Worm (Caenorhabditis elegans) whole organism, young adult: ENCODE results near the gene T19A5.3.

Experiments used
- B0261.1 ChIP-seq: sonication (generic microtip); optimal IDR thresholded peaks from 2 replicates; lab custom pipeline; 2016; ENCODE audit warnings: mild to moderate bottlenecking, missing genetic modification characterization, moderate library complexity, missing compliant biosample characterization
- Y56A3A.18 ChIP-seq: fragments of 200-800 bp; sonication (Bioruptor generic); IDR thresholded peaks from 2 replicates; pipeline ENCODE4 v1.3.6; 2022; ENCODE audit warnings: missing genetic modification reagents, missing genetic modification characterization, missing compliant biosample characterization
- ceh-40 ChIP-seq: fragments of 200-800 bp; sonication (Bioruptor generic); IDR thresholded peaks from 2 replicates; pipeline ENCODE4 v1.3.6; 2022; ENCODE audit warnings: missing genetic modification characterization, missing compliant biosample characterization
- ceh-58 ChIP-seq: fragments of 200-800 bp; sonication (Bioruptor generic); IDR thresholded peaks from 2 replicates; pipeline ENCODE4 v1.3.6; 2022; ENCODE audit warnings: missing genetic modification characterization, missing compliant biosample characterization
- dox-1 ChIP-seq: fragments of 200-800 bp; sonication (Bioruptor generic); IDR thresholded peaks from 2 replicates; pipeline ENCODE4 v1.3.6; 2022; ENCODE audit warnings: missing genetic modification reagents, missing genetic modification characterization, missing compliant biosample characterization
- lsy-27 ChIP-seq: sonication (generic microtip); optimal IDR thresholded peaks from 2 replicates; lab custom pipeline; 2017; ENCODE audit warnings: missing genetic modification characterization, mild to moderate bottlenecking, missing compliant biosample characterization, antibody characterized with exemption, missing genotype, borderline replicate concordance; ENCODE audit not compliant: insufficient read depth
- madf-10 ChIP-seq: sonication (generic microtip); optimal IDR thresholded peaks from 2 replicates; lab custom pipeline; 2016; ENCODE audit warnings: mild to moderate bottlenecking, missing genetic modification characterization, missing compliant biosample characterization
- mel-28 ChIP-seq: sonication (generic microtip); optimal IDR thresholded peaks from 2 replicates; lab custom pipeline; 2016; ENCODE audit warnings: borderline replicate concordance, mild to moderate bottlenecking, missing genetic modification characterization, missing compliant biosample characterization
- pha-4 ChIP-seq: fragments of 150-350 bp; sonication (generic microtip); optimal IDR thresholded peaks from 2 replicates; lab custom pipeline; 2014; ENCODE audit warnings: missing biosample characterization, missing genetic modification reagents, missing genetic modification characterization
- snpc-1.3 ChIP-seq: sonication (generic microtip); optimal IDR thresholded peaks from 2 replicates; lab custom pipeline; 2017; ENCODE audit warnings: missing genetic modification characterization, mild to moderate bottlenecking, missing compliant biosample characterization, antibody characterized with exemption, moderate library complexity, missing genotype, missing genetic modification reagents; ENCODE audit not compliant: insufficient read depth
- unc-62 ChIP-seq: fragments of 150-350 bp; optimal IDR thresholded peaks from 2 replicates; lab custom pipeline; 2014; ENCODE audit warnings: missing biosample characterization, missing genetic modification reagents, missing genetic modification characterization

DNA sequence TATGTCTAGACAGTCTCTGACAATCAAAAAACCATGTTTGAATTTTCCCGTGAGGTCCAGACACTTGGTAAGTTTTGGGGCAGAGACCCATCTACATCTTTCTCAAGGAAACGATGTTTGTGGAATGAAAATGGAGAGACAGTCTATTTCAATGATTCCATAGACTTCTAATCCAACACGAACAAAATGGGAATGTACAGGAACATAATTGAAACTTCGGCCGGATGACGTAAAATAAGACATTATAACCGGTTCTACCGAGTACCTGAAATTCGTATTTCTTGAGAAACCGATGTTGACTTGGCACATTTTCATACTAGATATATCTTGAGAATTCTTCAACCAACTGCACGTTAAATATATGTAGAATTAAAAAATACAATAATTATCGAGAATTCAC is 44.2 kb upstream of the T19A5.3 start, which contains the start of gene str-87:
- TF ChIP-seq dox-1 (GFP tag; lab: Robert Waterston, UW) = no peak
- TF ChIP-seq lsy-27 = no peak
- no peak for TF ChIP-seq B0261.1 (tag; lab: Kevin White, UChicago)
- no peak for TF ChIP-seq madf-10 (tag; lab: Kevin White, UChicago)
- no peak for TF ChIP-seq unc-62
- no peak for TF ChIP-seq snpc-1.3
- no peak for TF ChIP-seq mel-28 (tag; lab: Kevin White, UChicago)
- TF ChIP-seq pha-4 (tag; lab: Kevin White, UChicago) = no peak
- no peak for TF ChIP-seq Y56A3A.18 (GFP tag; lab: Robert Waterston, UW)
- no peak for TF ChIP-seq ceh-40 (GFP tag; lab: Robert Waterston, UW)
- TF ChIP-seq ceh-58 (GFP tag; lab: Robert Waterston, UW) = no peak
